Worm (Caenorhabditis elegans): ENCODE data around the gene F17C11.13.

F17C11.13 gene

DNA sequence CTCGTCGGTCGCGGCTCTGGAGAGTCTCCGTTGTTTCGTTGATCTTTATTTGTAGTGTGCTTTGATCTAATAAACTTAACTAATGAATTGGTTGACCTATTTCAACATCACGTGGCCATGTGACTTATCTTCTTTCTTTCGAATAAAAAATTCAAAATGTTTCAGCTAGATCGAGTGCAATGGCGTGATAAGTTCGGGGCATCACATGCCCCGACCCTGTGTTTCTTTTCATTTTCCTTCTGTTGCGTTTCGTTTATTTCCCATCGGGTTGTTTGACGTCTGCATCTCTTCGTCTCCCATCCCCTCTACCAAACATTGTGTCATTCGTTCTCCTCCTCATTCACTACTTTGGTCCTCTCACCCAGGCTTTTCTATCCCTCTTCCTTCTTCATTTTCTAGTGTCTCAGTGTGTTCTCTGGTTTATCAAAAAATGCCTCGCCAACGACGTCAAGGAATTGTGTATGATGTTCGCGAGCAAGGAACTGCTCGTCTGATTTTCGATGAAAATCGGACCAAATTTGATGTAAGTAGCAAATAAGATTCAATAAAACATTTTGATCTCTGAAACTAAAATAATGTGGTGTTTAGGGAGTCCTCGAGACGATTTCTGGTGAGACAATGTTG, 4.0 kb upstream of the F17C11.13 start, which contains the start of gene F17C11.4 (continued):
- TF ChIP-seq ets-4 (GFP tag; optimal IDR thresholded peaks at IDR 0.05), result no peak
- TF ChIP-seq ama-1 (optimal IDR thresholded peaks at IDR 0.05), result peak; percentile 67
- no peak for TF ChIP-seq ama-1 (GFP tag; optimal IDR thresholded peaks at IDR 0.05)
- TF ChIP-seq egl-18 (GFP tag; IDR thresholded peaks at IDR 0.05), result no peak
- no peak for TF ChIP-seq ceh-91 (GFP tag; IDR thresholded peaks at IDR 0.05)
- no peak for TF ChIP-seq F52B5.7 (tag; optimal IDR thresholded peaks at IDR 0.05)
- no peak for TF ChIP-seq egrh-3 (GFP tag; IDR thresholded peaks at IDR 0.05)
- no peak for TF ChIP-seq attf-3 (GFP tag; conservative IDR thresholded peaks at IDR 0.05)
- no peak for TF ChIP-seq F37B4.10 (GFP tag; IDR thresholded peaks at IDR 0.05)
- TF ChIP-seq unc-62 (GFP tag; optimal IDR thresholded peaks at IDR 0.05), result peak; percentile 41
- peak; percentile 53; the same call in 1 of the 2 replicates for TF ChIP-seq hmg-1.2 (GFP tag; IDR thresholded peaks at IDR 0.05)
- no peak for TF ChIP-seq snpc-4 (GFP tag; optimal IDR thresholded peaks at IDR 0.05)
- TF ChIP-seq snpc-4 (tag; optimal IDR thresholded peaks at IDR 0.05), result peak in 2 of 4 experiments; percentile 33 to 40
- TF ChIP-seq nhr-80 (tag; optimal IDR thresholded peaks at IDR 0.05), result peak; percentile 85
- TF ChIP-seq snpc-3.4 (tag; optimal IDR thresholded peaks at IDR 0.05), result no peak
- peak; percentile 20 for TF ChIP-seq lin-54 (GFP tag; optimal IDR thresholded peaks at IDR 0.05)
- TF ChIP-seq lin-26 (GFP tag; IDR thresholded peaks at IDR 0.05), result peak; percentile 66; the same call in 1 of the 2 replicates
- 0 out of 2 replicates have a peak, but pooled peaks have one; percentile 41 for TF ChIP-seq C06A6.2 (GFP tag; conservative IDR thresholded peaks at IDR 0.05)
- peak; percentile 66 for TF ChIP-seq K12H6.12 (tag; optimal IDR thresholded peaks at IDR 0.05)
- TF ChIP-seq ztf-26 (tag; optimal IDR thresholded peaks at IDR 0.05), result peak; percentile 39
- TF ChIP-seq tlf-1 (GFP tag; optimal IDR thresholded peaks at IDR 0.05), result no peak
- peak; percentile 69; the same call in 1 of the 2 replicates for TF ChIP-seq K11D2.4 (GFP tag; IDR thresholded peaks at IDR 0.05)
- no peak for TF ChIP-seq bed-2 (GFP tag; IDR thresholded peaks at IDR 0.05)
- no peak for TF ChIP-seq tbx-9 (tag; optimal IDR thresholded peaks at IDR 0.05; ENCODE audit: borderline replicate concordance)
- TF ChIP-seq let-607 (tag; optimal IDR thresholded peaks at IDR 0.05), result peak; percentile 38 to 44
- no peak for TF ChIP-seq chd-7 (tag; optimal IDR thresholded peaks at IDR 0.05)
- no peak for TF ChIP-seq sptf-2 (GFP tag; optimal IDR thresholded peaks at IDR 0.05)
- no peak for TF ChIP-seq ceh-58 (GFP tag; IDR thresholded peaks at IDR 0.05)
- no peak for TF ChIP-seq cebp-2 (GFP tag; IDR thresholded peaks at IDR 0.05)
- no peak for TF ChIP-seq ztf-6 (GFP tag; IDR thresholded peaks at IDR 0.05)
- no peak for TF ChIP-seq madf-8 (GFP tag; conservative IDR thresholded peaks at IDR 0.05)
- no peak for TF ChIP-seq hlh-26 (GFP tag; conservative IDR thresholded peaks at IDR 0.05)
- TF ChIP-seq F33H1.4 (GFP tag; IDR thresholded peaks at IDR 0.05), result no peak
- TF ChIP-seq gei-17 (GFP tag; optimal IDR thresholded peaks at IDR 0.05), result peak; percentile 2
- peak; percentile 67 for TF ChIP-seq lin-40 (tag; optimal IDR thresholded peaks at IDR 0.05)
- TF ChIP-seq madf-10 (tag; optimal IDR thresholded peaks at IDR 0.05), result peak; percentile 64
- no peak for TF ChIP-seq mes-4 (tag; optimal IDR thresholded peaks at IDR 0.05)
- TF ChIP-seq mcd-1 (GFP tag; IDR thresholded peaks at IDR 0.05), result peak; percentile 37; the same call in 1 of the 2 replicates
- TF ChIP-seq cebp-1 (GFP tag; IDR thresholded peaks at IDR 0.05), result peak; percentile 77
- peak; percentile 91 for TF ChIP-seq cebp-1 (tag; optimal IDR thresholded peaks at IDR 0.05)
- TF ChIP-seq ceh-27 (GFP tag; optimal IDR thresholded peaks at IDR 0.05), result no peak
- TF ChIP-seq mel-28 (tag; optimal IDR thresholded peaks at IDR 0.05; ENCODE audit: borderline replicate concordance), result no peak
